Fruit fly (Drosophila melanogaster): ENCODE results near the gene Mitofilin.

DNA sequence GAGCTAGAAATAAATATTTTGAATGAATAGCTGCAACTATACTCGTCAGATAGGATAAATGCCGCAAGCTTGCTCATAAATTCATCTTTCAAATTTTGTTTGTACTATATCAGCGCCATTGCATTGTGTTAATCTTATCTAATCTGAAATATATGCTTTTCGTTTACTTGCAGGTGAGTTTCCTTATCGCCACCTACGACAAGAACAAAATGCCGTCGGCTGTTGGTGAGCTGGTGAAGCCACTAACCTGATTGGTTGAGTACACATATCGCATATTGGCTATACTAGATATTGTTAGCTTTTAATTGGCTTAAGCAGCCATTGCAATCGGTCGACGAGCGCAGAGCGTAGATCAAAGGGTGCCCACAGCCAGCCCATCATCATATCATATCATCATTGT, 30.6 kb upstream of the Mitofilin start:
- no peak for TF ChIP-seq Sox15 (GFP tag; optimal IDR thresholded peaks at IDR 0.05)
- no peak for TF ChIP-seq Lpt (GFP tag; optimal IDR thresholded peaks at IDR 0.05)
- TF ChIP-seq Ets96B (tag; optimal IDR thresholded peaks at IDR 0.05): no peak
- no peak for TF ChIP-seq Gug (GFP tag; IDR thresholded peaks at IDR 0.05)
- no peak for TF ChIP-seq svp (GFP tag)
- no peak for TF ChIP-seq Sox102F (GFP tag; optimal IDR thresholded peaks at IDR 0.05)
- TF ChIP-seq Smox (GFP tag; optimal IDR thresholded peaks at IDR 0.05): no peak
- TF ChIP-seq CG7368 (GFP tag; optimal IDR thresholded peaks at IDR 0.05): no peak
- TF ChIP-seq CG6854 (GFP tag; optimal IDR thresholded peaks at IDR 0.05): no peak
- no peak for TF ChIP-seq CG3032 (tag; optimal IDR thresholded peaks at IDR 0.05)
- TF ChIP-seq dac (GFP tag; optimal IDR thresholded peaks at IDR 0.05): no peak
- no peak for TF ChIP-seq CG4318 (GFP tag; optimal IDR thresholded peaks at IDR 0.05)
- no peak for TF ChIP-seq CG16779 (tag; optimal IDR thresholded peaks at IDR 0.05)
- no peak for TF ChIP-seq Sox14 (GFP tag; optimal IDR thresholded peaks at IDR 0.05)

Data from whole organism, prepupa.